Worm (Caenorhabditis elegans): ENCODE measurements around the gene npr-7.

Gene npr-7

ce11 chrX:9337832-9338231 lies 18.9 kb upstream of the npr-7 start (continued):
- TF ChIP-seq ceh-82 (tag; optimal IDR thresholded peaks at IDR 0.05) (no peak), nhr-11 (tag; optimal IDR thresholded peaks at IDR 0.05) (no peak), elt-2 (tag; optimal IDR thresholded peaks at IDR 0.05) (no peak), nhr-76 (tag; optimal IDR thresholded peaks at IDR 0.05) (no peak), tbx-2 (tag; optimal IDR thresholded peaks at IDR 0.05) (peak; percentile 56), nhr-25 (tag; optimal IDR thresholded peaks at IDR 0.05) (peak; percentile 64), unc-39 (tag; optimal IDR thresholded peaks at IDR 0.05) (no peak), snpc-4 (tag; optimal IDR thresholded peaks at IDR 0.05) (no peak), pha-4 (tag; optimal IDR thresholded peaks at IDR 0.05) (peak; percentile 24), jun-1 (tag; optimal IDR thresholded peaks at IDR 0.05) (no peak), pqm-1 (tag; optimal IDR thresholded peaks at IDR 0.05) (peak; percentile 5), nhr-77 (tag; optimal IDR thresholded peaks at IDR 0.05) (no peak), nhr-67 (tag; optimal IDR thresholded peaks at IDR 0.05) (no peak), eor-1 (tag; optimal IDR thresholded peaks at IDR 0.05) (no peak), elt-3 (tag; optimal IDR thresholded peaks at IDR 0.05) (no peak), egl-5 (tag; optimal IDR thresholded peaks at IDR 0.05) (no peak)

DNA sequence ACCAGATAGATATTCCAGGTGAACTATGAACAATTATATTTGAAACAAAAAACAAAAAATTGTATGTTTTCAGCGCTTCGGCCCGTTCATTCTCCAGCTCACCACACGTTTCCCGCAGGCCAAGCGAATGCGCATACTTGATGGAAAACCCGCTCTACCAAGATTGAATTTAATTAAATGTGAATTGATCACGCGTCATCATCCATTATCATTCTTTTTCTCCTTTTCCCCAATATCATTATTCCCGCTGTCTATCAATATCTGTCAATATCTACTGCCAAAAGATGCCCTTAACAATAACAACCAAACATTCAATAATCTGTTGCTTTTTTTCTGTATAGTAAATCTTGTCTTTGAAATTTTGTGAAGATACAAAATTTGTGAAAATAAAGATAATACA lies 17.2 kb upstream of the npr-7 start:
- TF ChIP-seq tbx-2 (tag; optimal IDR thresholded peaks at IDR 0.05) (no peak), aly-2 (tag; optimal IDR thresholded peaks at IDR 0.05) (no peak), pha-4 (tag; optimal IDR thresholded peaks at IDR 0.05) (no peak), lsy-12 (tag; optimal IDR thresholded peaks at IDR 0.05) (no peak), eor-1 (tag; optimal IDR thresholded peaks at IDR 0.05) (no peak), mml-1 (tag; optimal IDR thresholded peaks at IDR 0.05) (no peak), hmg-11 (tag; optimal IDR thresholded peaks at IDR 0.05) (no peak), lin-15B (tag; optimal IDR thresholded peaks at IDR 0.05) (no peak), fos-1 (tag; optimal IDR thresholded peaks at IDR 0.05) (no peak), ceh-16 (tag; optimal IDR thresholded peaks at IDR 0.05) (no peak), nhr-76 (tag; optimal IDR thresholded peaks at IDR 0.05) (no peak), ceh-9 (tag; optimal IDR thresholded peaks at IDR 0.05) (no peak), ama-1 (optimal IDR thresholded peaks at IDR 0.05) (no peak), nhr-43 (tag; optimal IDR thresholded peaks at IDR 0.05; ENCODE audit: poor library complexity, severe bottlenecking) (no peak), nhr-23 (tag; optimal IDR thresholded peaks at IDR 0.05) (no peak)

DNA sequence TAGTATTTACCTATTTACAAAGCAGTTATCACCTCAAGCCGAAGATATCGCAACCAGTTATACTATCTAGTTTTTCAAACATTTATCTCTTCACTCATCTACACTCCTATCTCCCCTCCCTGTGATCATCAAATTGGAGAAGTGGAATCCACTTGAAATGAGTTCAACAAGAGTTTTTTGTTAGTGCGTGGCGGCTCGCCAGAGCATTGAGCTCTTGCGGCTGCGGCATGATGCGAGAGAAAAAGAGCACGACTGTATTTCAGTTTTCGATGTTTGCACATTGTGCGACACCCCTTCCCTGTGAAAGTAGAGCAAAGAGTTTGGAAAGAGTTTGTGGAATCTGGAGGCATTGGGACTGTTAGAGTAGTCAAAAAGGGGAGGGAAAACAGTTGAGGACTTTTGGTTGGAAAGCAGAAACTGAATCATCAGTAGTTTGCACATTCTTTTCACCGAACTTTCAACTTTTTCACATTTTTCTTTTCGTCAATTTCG lies 11.8 kb upstream of the npr-7 start, which contains the start of gene T20B5.2:
T20B5.2 (plus strand) TSS at position 442 of the 492 bp plus-strand sequence.
- TF ChIP-seq pha-4 (tag; optimal IDR thresholded peaks at IDR 0.05) (peak; percentile 74), egl-27 (tag; optimal IDR thresholded peaks at IDR 0.05) (no peak)

ce11 chrX:9324962-9325361 lies 6.0 kb upstream of the npr-7 start:
- TF ChIP-seq lin-15B (tag; optimal IDR thresholded peaks at IDR 0.05), result no peak
- TF ChIP-seq elt-2 (tag; optimal IDR thresholded peaks at IDR 0.05), result no peak
- no peak for TF ChIP-seq unc-39 (tag; optimal IDR thresholded peaks at IDR 0.05)
- TF ChIP-seq snpc-4 (tag; optimal IDR thresholded peaks at IDR 0.05), result no peak
- TF ChIP-seq nhr-76 (tag; optimal IDR thresholded peaks at IDR 0.05), result no peak
- no peak for TF ChIP-seq ceh-28 (tag; optimal IDR thresholded peaks at IDR 0.05)
- TF ChIP-seq lin-39 (tag; optimal IDR thresholded peaks at IDR 0.05), result no peak
- TF ChIP-seq pha-4 (tag; optimal IDR thresholded peaks at IDR 0.05), result no peak
- no peak for TF ChIP-seq tbx-2 (tag; optimal IDR thresholded peaks at IDR 0.05)
- TF ChIP-seq egl-27 (tag; optimal IDR thresholded peaks at IDR 0.05), result no peak
- TF ChIP-seq fos-1 (tag; optimal IDR thresholded peaks at IDR 0.05), result no peak
- TF ChIP-seq ZK546.5 (tag; optimal IDR thresholded peaks at IDR 0.05), result no peak
- no peak for TF ChIP-seq zag-1 (tag; optimal IDR thresholded peaks at IDR 0.05)

- TF ChIP-seq skn-1 (tag; optimal IDR thresholded peaks at IDR 0.05) (no peak), elt-2 (tag; optimal IDR thresholded peaks at IDR 0.05) (no peak), nhr-23 (tag; optimal IDR thresholded peaks at IDR 0.05) (no peak), nhr-77 (tag; optimal IDR thresholded peaks at IDR 0.05) (no peak)
Observed at ce11 chrX:9314397-9314796, 4.6 kb downstream of the npr-7 start, which contains the start of gene ttr-38. TSS of gene ttr-38 (minus strand) at chrX:9314497.

DNA sequence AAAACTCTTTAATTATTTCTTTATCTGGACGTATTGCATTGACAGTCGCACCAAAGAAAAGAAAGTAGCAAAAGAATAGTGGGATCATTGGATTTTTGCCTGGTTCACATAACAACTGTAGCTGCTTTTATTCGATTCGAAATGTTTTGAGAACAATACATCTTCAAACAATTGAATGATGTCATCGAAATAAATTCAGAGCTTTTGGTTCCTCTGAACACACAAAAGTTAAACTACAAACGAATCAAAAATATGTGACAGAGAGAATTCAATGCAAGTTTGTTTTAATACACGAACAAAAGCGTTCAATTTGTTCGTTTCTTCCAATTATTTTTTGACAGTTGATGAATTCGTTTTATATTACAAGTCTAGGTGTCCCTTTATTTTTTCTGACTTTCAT lies 7.8 kb downstream of the npr-7 start, which contains the start of gene H29C22.1:
H29C22.1 (minus strand) TSS at position 101 of the 400 bp plus-strand sequence.
- TF ChIP-seq nfya-1 (tag; optimal IDR thresholded peaks at IDR 0.05; ENCODE audit: insufficient read depth) (no peak), lin-15B (tag; optimal IDR thresholded peaks at IDR 0.05) (no peak), nhr-237 (tag; optimal IDR thresholded peaks at IDR 0.05) (no peak), elt-1 (tag; optimal IDR thresholded peaks at IDR 0.05) (no peak), hmg-11 (tag; optimal IDR thresholded peaks at IDR 0.05) (no peak), nhr-23 (tag; optimal IDR thresholded peaks at IDR 0.05) (no peak), mdl-1 (tag; optimal IDR thresholded peaks at IDR 0.05) (no peak), unc-39 (tag; optimal IDR thresholded peaks at IDR 0.05) (no peak), ztf-4 (tag; optimal IDR thresholded peaks at IDR 0.05) (no peak), ceh-82 (tag; optimal IDR thresholded peaks at IDR 0.05) (no peak), daf-12 (tag; optimal IDR thresholded peaks at IDR 0.05) (no peak), unc-62 (GFP tag; optimal IDR thresholded peaks at IDR 0.05) (no peak), elt-3 (tag; optimal IDR thresholded peaks at IDR 0.05) (no peak), aly-2 (tag; optimal IDR thresholded peaks at IDR 0.05) (no peak)
